Fruit fly (Drosophila melanogaster) whole organism, embryonic: ENCODE measurements around the gene CG16953.

Experiments
- Adf1 ChIP-seq: fragments of 200-800 bp; sonication (Bioruptor generic); IDR thresholded peaks from 2 replicates; pipeline ENCODE4 v1.3.6; 2022; ENCODE audit warnings: missing biosample characterization, missing genetic modification characterization
- BEAF-32 ChIP-seq: fragments of 200-800 bp; sonication (Bioruptor generic); optimal IDR thresholded peaks from 3 replicates; lab custom pipeline; 2017; ENCODE audit warnings: missing biosample characterization, missing genetic modification characterization, mild to moderate bottlenecking, moderate library complexity, missing genetic modification reagents
- Bgb ChIP-seq: fragments of 200-800 bp; sonication (Bioruptor generic); IDR thresholded peaks from 2 replicates; pipeline ENCODE4 v1.3.6; 2022; ENCODE audit warnings: missing biosample characterization, missing genetic modification characterization; ENCODE audit not compliant: partially characterized antibody
- C15 ChIP-seq: fragments of 200-800 bp; sonication (Bioruptor generic); IDR thresholded peaks from 3 replicates; pipeline ENCODE4 v1.3.6; 2022; ENCODE audit warnings: missing biosample characterization, missing genetic modification characterization
- CG10543 ChIP-seq: fragments of 200-800 bp; sonication (Bioruptor generic); optimal IDR thresholded peaks from 3 replicates; lab custom pipeline; 2017; ENCODE audit warnings: missing biosample characterization, mild to moderate bottlenecking, missing genetic modification characterization, moderate library complexity
- CG11085 ChIP-seq: fragments of 200-800 bp; sonication (Bioruptor generic); IDR thresholded peaks from 2 replicates; pipeline ENCODE4 v1.3.6; 2022; ENCODE audit warnings: missing biosample characterization, missing genetic modification characterization
- CG11695 ChIP-seq: fragments of 200-800 bp; sonication (Bioruptor generic); IDR thresholded peaks from 3 replicates; pipeline ENCODE4 v1.3.6; 2022; ENCODE audit warnings: missing biosample characterization, missing genetic modification characterization
- CG12942 ChIP-seq: fragments of 200-800 bp; sonication (Bioruptor generic); optimal IDR thresholded peaks from 3 replicates; lab custom pipeline; 2016; ENCODE audit warnings: missing biosample characterization, missing genetic modification characterization
- CG13424 ChIP-seq: fragments of 200-800 bp; sonication (Bioruptor generic); optimal IDR thresholded peaks from 2 replicates; lab custom pipeline; 2019; ENCODE audit warnings: missing biosample characterization, mild to moderate bottlenecking, missing genetic modification characterization, moderate library complexity
- CG13775 ChIP-seq: fragments of 200-800 bp; sonication (Bioruptor generic); optimal IDR thresholded peaks from 3 replicates; lab custom pipeline; 2017; ENCODE audit warnings: missing biosample characterization, mild to moderate bottlenecking, missing genetic modification characterization
- CG15269 ChIP-seq: fragments of 200-800 bp; sonication (Bioruptor generic); optimal IDR thresholded peaks from 2 replicates; lab custom pipeline; 2018; ENCODE audit warnings: missing biosample characterization, mild to moderate bottlenecking, missing genetic modification characterization, moderate library complexity
- CG16813 ChIP-seq: fragments of 200-800 bp; sonication (Bioruptor generic); IDR thresholded peaks from 3 replicates; pipeline ENCODE4 v1.3.6; 2022; ENCODE audit warnings: missing biosample characterization, missing genetic modification characterization; ENCODE audit not compliant: partially characterized antibody
- CG16815 ChIP-seq: fragments of 200-800 bp; sonication (Bioruptor generic); optimal IDR thresholded peaks from 3 replicates; lab custom pipeline; 2017; ENCODE audit warnings: missing biosample characterization, mild to moderate bottlenecking, missing genetic modification characterization
- CG2116 ChIP-seq: fragments of 200-800 bp; sonication (Bioruptor generic); optimal IDR thresholded peaks from 3 replicates; lab custom pipeline; 2018; ENCODE audit warnings: missing biosample characterization, mild to moderate bottlenecking, missing genetic modification characterization
- CG6175 ChIP-seq: fragments of 200-800 bp; sonication (Bioruptor generic); IDR thresholded peaks from 3 replicates; pipeline ENCODE4 v1.3.6; 2022; ENCODE audit warnings: missing biosample characterization, missing genetic modification characterization
- CG6654 ChIP-seq: fragments of 200-800 bp; sonication (Bioruptor generic); optimal IDR thresholded peaks from 2 replicates; lab custom pipeline; 2017; ENCODE audit warnings: missing biosample characterization, mild to moderate bottlenecking, missing genetic modification characterization
- CG7928 ChIP-seq: fragments of 200-800 bp; sonication (Bioruptor generic); optimal IDR thresholded peaks from 2 replicates; lab custom pipeline; 2017; ENCODE audit warnings: missing biosample characterization, mild to moderate bottlenecking, missing genetic modification characterization
- CG8089 ChIP-seq: fragments of 200-800 bp; sonication (Bioruptor generic); optimal IDR thresholded peaks from 3 replicates; lab custom pipeline; 2016; ENCODE audit warnings: missing biosample characterization, missing genetic modification characterization
- Chrac-16 ChIP-seq: fragments of 200-800 bp; sonication (Bioruptor generic); optimal IDR thresholded peaks from 3 replicates; lab custom pipeline; 2016; ENCODE audit warnings: missing biosample characterization, missing genetic modification characterization
- Dek ChIP-seq: fragments of 200-800 bp; sonication (Bioruptor generic); optimal IDR thresholded peaks from 3 replicates; lab custom pipeline; 2019; ENCODE audit warnings: missing biosample characterization, mild to moderate bottlenecking, missing genetic modification characterization, moderate library complexity
- Dref ChIP-seq: fragments of 200-800 bp; sonication (Bioruptor generic); IDR thresholded peaks from 2 replicates; pipeline ENCODE4 v1.3.6; 2022; ENCODE audit warnings: missing biosample characterization, missing genetic modification characterization
- H15 ChIP-seq: fragments of 200-800 bp; sonication (Bioruptor generic); IDR thresholded peaks from 3 replicates; pipeline ENCODE4 v1.3.6; 2022; ENCODE audit warnings: missing biosample characterization, missing genetic modification characterization
- HLH54F ChIP-seq: fragments of 200-800 bp; sonication (Bioruptor generic); optimal IDR thresholded peaks from 3 replicates; lab custom pipeline; 2016; ENCODE audit warnings: missing biosample characterization, missing genetic modification characterization
- Hand ChIP-seq: fragments of 200-800 bp; sonication (Bioruptor generic); optimal IDR thresholded peaks from 2 replicates; lab custom pipeline; 2017; ENCODE audit warnings: mild to moderate bottlenecking, missing biosample characterization, missing genetic modification reagents, missing genetic modification characterization
- Hsf ChIP-seq: fragments of 200-800 bp; sonication (Bioruptor generic); optimal IDR thresholded peaks from 3 replicates; lab custom pipeline; 2016; ENCODE audit warnings: missing biosample characterization, missing genetic modification characterization
- Mad ChIP-seq: fragments of 200-800 bp; sonication (Bioruptor generic); optimal IDR thresholded peaks from 2 replicates; lab custom pipeline; 2016; ENCODE audit warnings: missing biosample characterization, missing genetic modification characterization
- Meics ChIP-seq: fragments of 200-800 bp; sonication (Bioruptor generic); optimal IDR thresholded peaks from 2 replicates; lab custom pipeline; 2017; ENCODE audit warnings: missing biosample characterization, mild to moderate bottlenecking, missing genetic modification characterization
- Nf-YC ChIP-seq: fragments of 200-800 bp; optimal IDR thresholded peaks from 3 replicates; lab custom pipeline; 2019; ENCODE audit warnings: missing biosample characterization, mild to moderate bottlenecking, missing genetic modification characterization, moderate library complexity
- Oli ChIP-seq: fragments of 200-800 bp; sonication (Bioruptor generic); optimal IDR thresholded peaks from 2 replicates; lab custom pipeline; 2018; ENCODE audit warnings: missing biosample characterization, mild to moderate bottlenecking, missing genetic modification characterization, moderate library complexity
- Pdp1 ChIP-seq, 2 experiments: fragments of 200-800 bp; sonication (Bioruptor generic); optimal IDR thresholded peaks; 3 replicates each; lab custom pipeline; 2016; ENCODE audit warnings: missing biosample characterization in 2 of 2, missing genetic modification characterization in 2 of 2, mild to moderate bottlenecking in 1 of 2, moderate library complexity in 1 of 2
- Side ChIP-seq: fragments of 200-800 bp; sonication (Bioruptor generic); optimal IDR thresholded peaks from 2 replicates; lab custom pipeline; 2016; ENCODE audit warnings: missing biosample characterization, missing genetic modification characterization
- Sry-δ ChIP-seq: fragments of 200-800 bp; sonication (Bioruptor generic); optimal IDR thresholded peaks from 2 replicates; lab custom pipeline; 2016; ENCODE audit warnings: missing biosample characterization, missing genetic modification characterization
- Xbp1 ChIP-seq: fragments of 200-800 bp; sonication (Bioruptor generic); optimal IDR thresholded peaks from 3 replicates; lab custom pipeline; 2016; ENCODE audit warnings: missing biosample characterization, mild to moderate bottlenecking, missing genetic modification characterization
- ara ChIP-seq: fragments of 200-800 bp; sonication (Bioruptor generic); IDR thresholded peaks from 2 replicates; pipeline ENCODE4 v1.3.6; 2022; ENCODE audit warnings: missing biosample characterization, missing genetic modification characterization
- az2 ChIP-seq: fragments of 200-800 bp; sonication (Bioruptor generic); optimal IDR thresholded peaks from 3 replicates; lab custom pipeline; 2016; ENCODE audit warnings: missing biosample characterization, missing genetic modification characterization
- bigmax ChIP-seq: fragments of 200-800 bp; sonication (Bioruptor generic); optimal IDR thresholded peaks from 2 replicates; lab custom pipeline; 2018; ENCODE audit warnings: missing biosample characterization, mild to moderate bottlenecking, missing genetic modification characterization
- ci ChIP-seq: fragments of 200-800 bp; sonication (Bioruptor generic); IDR thresholded peaks from 3 replicates; pipeline ENCODE4 v1.3.6; 2022; ENCODE audit warnings: missing biosample characterization, missing genetic modification characterization
- fd96Cb ChIP-seq: fragments of 200-800 bp; sonication (Bioruptor generic); optimal IDR thresholded peaks from 2 replicates; lab custom pipeline; 2018; ENCODE audit warnings: missing biosample characterization, mild to moderate bottlenecking, missing genetic modification characterization, moderate library complexity
- ham ChIP-seq: fragments of 200-800 bp; sonication (Bioruptor generic); IDR thresholded peaks from 2 replicates; pipeline ENCODE4 v1.3.6; 2022; ENCODE audit warnings: missing biosample characterization, missing genetic modification characterization
- maf-S ChIP-seq: fragments of 200-800 bp; sonication (Bioruptor generic); optimal IDR thresholded peaks from 2 replicates; lab custom pipeline; 2016; ENCODE audit warnings: missing biosample characterization, missing genetic modification characterization
- mam ChIP-seq: fragments of 200-800 bp; sonication (Bioruptor generic); optimal IDR thresholded peaks from 3 replicates; lab custom pipeline; 2016; ENCODE audit warnings: missing biosample characterization, missing genetic modification characterization
- onecut ChIP-seq: fragments of 200-800 bp; sonication (Bioruptor generic); IDR thresholded peaks from 2 replicates; pipeline ENCODE4 v1.3.6; 2022; ENCODE audit warnings: missing biosample characterization, missing genetic modification characterization
- pita ChIP-seq: fragments of 200-800 bp; sonication (Bioruptor generic); optimal IDR thresholded peaks from 2 replicates; lab custom pipeline; 2017; ENCODE audit warnings: missing biosample characterization, mild to moderate bottlenecking, missing genetic modification characterization
- pzg ChIP-seq: fragments of 200-800 bp; sonication (Bioruptor generic); optimal IDR thresholded peaks from 3 replicates; lab custom pipeline; 2018; ENCODE audit warnings: missing biosample characterization, mild to moderate bottlenecking, missing genetic modification characterization, moderate library complexity
- ro ChIP-seq: fragments of 200-800 bp; sonication (Bioruptor generic); IDR thresholded peaks from 2 replicates; pipeline ENCODE4 v1.3.6; 2022; ENCODE audit warnings: missing biosample characterization, missing genetic modification characterization
- trh ChIP-seq: fragments of 200-800 bp; sonication (Bioruptor generic); optimal IDR thresholded peaks from 2 replicates; lab custom pipeline; 2016; ENCODE audit warnings: missing biosample characterization, missing genetic modification characterization
- unc-4 ChIP-seq: fragments of 200-800 bp; sonication (Bioruptor generic); IDR thresholded peaks from 2 replicates; pipeline ENCODE4 v1.3.6; 2022; ENCODE audit warnings: missing biosample characterization, missing genetic modification characterization; ENCODE audit not compliant: partially characterized antibody
- usp ChIP-seq: fragments of >200 bp; optimal IDR thresholded peaks from 2 replicates; lab custom pipeline; 2017; ENCODE audit warnings: missing biosample characterization, missing genetic modification characterization
- vvl ChIP-seq: fragments of 200-800 bp; sonication (Bioruptor generic); IDR thresholded peaks from 2 replicates; pipeline ENCODE4 v1.3.6; 2022; ENCODE audit warnings: missing biosample characterization, missing genetic modification characterization

CG16953 gene

DNA sequence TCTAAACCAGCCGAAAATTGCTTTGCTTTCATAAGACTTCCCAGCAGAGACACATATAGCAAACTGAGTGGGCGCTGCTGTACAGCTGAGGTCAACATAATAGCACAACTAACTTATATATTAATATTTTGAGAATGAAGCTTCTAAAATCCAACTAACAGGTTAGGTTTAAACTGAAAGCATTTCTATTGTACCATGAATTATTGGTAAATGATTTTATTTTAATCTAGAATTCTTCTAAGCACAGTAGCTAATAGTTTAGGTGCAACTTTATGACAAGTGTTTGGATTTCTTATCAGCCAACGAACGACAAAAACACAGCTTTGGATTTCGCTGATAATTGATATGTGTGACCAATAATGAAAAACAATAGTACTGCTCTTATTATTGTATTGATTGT, 30.6 kb downstream of the CG16953 start (continued):
- peak; percentile 14 for TF ChIP-seq Meics (GFP tag; lab: Kevin White, UChicago)
- TF ChIP-seq ham (GFP tag; lab: Robert Waterston, UW): no peak
- no peak for TF ChIP-seq CG16815 (GFP tag; lab: Kevin White, UChicago)
- no peak for TF ChIP-seq CG10543 (GFP tag; lab: Kevin White, UChicago)
- no peak for TF ChIP-seq CG6175 (GFP tag; lab: Robert Waterston, UW)
- peak; percentile 82 for TF ChIP-seq CG11695 (GFP tag; lab: Robert Waterston, UW)
- 0 out of 3 replicates have a peak, but pooled peaks have one; percentile 24 for TF ChIP-seq C15 (GFP tag; lab: Robert Waterston, UW)
- TF ChIP-seq pzg (GFP tag; lab: Kevin White, UChicago): no peak
- TF ChIP-seq Adf1 (GFP tag; lab: Robert Waterston, UW): no peak
- peak; percentile 1 for TF ChIP-seq CG15269
- TF ChIP-seq HLH54F: no peak

DNA sequence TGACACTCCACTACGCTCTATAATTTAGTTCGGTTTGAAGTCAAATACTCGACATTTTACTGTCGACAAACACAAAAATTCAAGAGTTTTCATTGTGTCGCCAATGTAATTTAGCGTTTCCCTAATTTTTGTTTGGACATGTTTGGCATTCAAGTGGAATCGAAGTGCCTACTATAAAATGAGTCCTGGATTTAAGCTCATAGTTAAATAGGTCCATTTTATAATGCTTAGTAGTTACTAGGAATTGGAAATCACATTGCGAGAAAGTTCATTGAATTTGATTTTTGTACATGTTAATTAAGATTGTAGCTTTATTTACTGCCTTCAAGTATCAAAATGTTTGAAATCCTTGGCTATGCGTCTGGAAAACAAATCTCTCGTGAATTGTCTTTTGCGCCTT, 31.3 kb downstream of the CG16953 start, which contains the start of gene att-ORFB:
att-ORFB (minus strand) TSS at position 101 of the 400 bp plus-strand sequence.
- no peak for TF ChIP-seq Chrac-16 (GFP tag; lab: Kevin White, UChicago)
- no peak for TF ChIP-seq CG13775 (GFP tag; lab: Kevin White, UChicago)
- no peak for TF ChIP-seq trh (GFP tag; lab: Kevin White, UChicago)
- no peak for TF ChIP-seq Mad (GFP tag; lab: Kevin White, UChicago)
- TF ChIP-seq Xbp1 (GFP tag; lab: Kevin White, UChicago): no peak
- no peak for TF ChIP-seq fd96Cb (tag; lab: Kevin White, UChicago)
- TF ChIP-seq Oli (tag; lab: Kevin White, UChicago): no peak
- TF ChIP-seq Side: no peak
- TF ChIP-seq H15 (GFP tag; lab: Robert Waterston, UW): no peak
- TF ChIP-seq CG16815 (GFP tag; lab: Kevin White, UChicago): no peak
- no peak for TF ChIP-seq CG6654 (GFP tag; lab: Kevin White, UChicago)
- no peak for TF ChIP-seq ara (GFP tag; lab: Robert Waterston, UW)
- TF ChIP-seq CG7928: no peak
- TF ChIP-seq maf-S: no peak
- TF ChIP-seq usp: no peak
- TF ChIP-seq Dek: no peak
- TF ChIP-seq BEAF-32: no peak

DNA sequence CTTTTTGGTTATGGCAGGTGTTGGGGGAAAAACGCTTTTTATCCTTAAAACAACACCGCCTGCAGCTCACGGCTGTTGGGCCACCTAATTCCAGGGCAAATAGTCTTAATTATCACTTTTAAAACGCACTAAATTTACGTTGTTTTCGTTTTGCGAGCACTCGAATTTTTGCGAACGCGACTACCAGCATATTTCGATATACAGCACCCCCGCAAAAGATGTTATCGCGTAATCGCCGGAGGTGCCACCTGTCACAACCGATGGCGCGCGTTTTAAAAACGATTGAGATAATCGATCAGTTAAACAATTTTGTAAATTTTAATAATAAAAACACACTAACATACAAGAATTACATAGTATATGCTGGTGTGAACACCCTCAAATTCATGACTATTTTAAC, 33.5 kb downstream of the CG16953 start, which contains the start of gene Stat92E:
Stat92E (minus strand) TSS at position 219 of the 400 bp plus-strand sequence.
- TF ChIP-seq Nf-YC (tag; lab: Kevin White, UChicago) (no peak), Hsf (GFP tag; lab: Kevin White, UChicago) (no peak), mam (no peak), ro (GFP tag; lab: Robert Waterston, UW) (no peak), az2 (GFP tag; lab: Kevin White, UChicago) (no peak), pita (GFP tag; lab: Kevin White, UChicago) (no peak), onecut (GFP tag; lab: Robert Waterston, UW) (peak; percentile 25; the same call in 1 of the 2 replicates), bigmax (peak; percentile 81), vvl (GFP tag; lab: Robert Waterston, UW) (0 out of 2 replicates have a peak, but pooled peaks have one; percentile 5), CG2116 (GFP tag; lab: Kevin White, UChicago) (peak; percentile 73), CG12942 (GFP tag; lab: Kevin White, UChicago) (no peak), CG11085 (GFP tag; lab: Robert Waterston, UW) (no peak), Bgb (peak; percentile 39; the same call in 1 of the 2 replicates), CG16813 (GFP tag; lab: Robert Waterston, UW) (peak; percentile 35; the same call in 1 of the 3 replicates), Pdp1 (GFP tag; optimal IDR thresholded peaks at IDR 0.05; lab: Kevin White, UChicago) (peak in 1 of 2 experiments; percentile 32), ci (GFP tag; lab: Robert Waterston, UW) (0 out of 3 replicates have a peak, but pooled peaks have one; percentile 6), pzg (GFP tag; lab: Kevin White, UChicago) (peak; percentile 64), Hand (GFP tag; lab: Kevin White, UChicago) (no peak), CG13424 (tag; lab: Kevin White, UChicago) (no peak), unc-4 (GFP tag; lab: Robert Waterston, UW) (peak; percentile 15; the same call in 1 of the 2 replicates), CG8089 (no peak), Sry-δ (peak; percentile 32), Dref (GFP tag; lab: Robert Waterston, UW) (peak; percentile 83)
